Worm (Caenorhabditis elegans): ENCODE data around the gene D2062.4.
"Not testable (repeated sequence)": the region's sequence is repeated elsewhere in the genome, so short reads cannot be mapped to it uniquely, and the experiment has no call there.

The D2062.4 gene

DNA sequence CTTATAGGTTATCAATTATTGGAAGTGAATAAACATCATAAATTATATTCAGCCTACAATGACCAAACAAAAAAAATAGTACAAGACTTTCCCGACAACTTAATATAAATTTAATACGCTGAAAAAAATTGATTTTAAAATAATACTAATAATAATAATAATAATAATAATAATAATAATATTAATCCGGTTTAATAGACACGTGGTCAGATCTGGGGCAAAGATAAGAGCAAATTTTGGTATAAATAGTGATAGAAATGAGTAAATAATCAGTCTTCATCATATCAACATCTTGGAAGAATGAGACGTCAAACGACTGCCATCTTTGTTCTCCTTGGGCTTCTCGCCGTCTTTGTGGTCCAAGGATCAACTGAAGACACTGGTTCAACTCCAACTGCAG, 6.6 kb upstream of the D2062.4 start, which contains the start of gene msrp-5:
Gene msrp-5, plus strand, starts transcription at position 301 of the 400 bp plus-strand sequence.
- TF ChIP-seq lin-15B (tag; optimal IDR thresholded peaks at IDR 0.05); nhr-102 (tag; optimal IDR thresholded peaks at IDR 0.05); lin-13 (GFP tag; optimal IDR thresholded peaks at IDR 0.05): not testable (repeated sequence)

DNA sequence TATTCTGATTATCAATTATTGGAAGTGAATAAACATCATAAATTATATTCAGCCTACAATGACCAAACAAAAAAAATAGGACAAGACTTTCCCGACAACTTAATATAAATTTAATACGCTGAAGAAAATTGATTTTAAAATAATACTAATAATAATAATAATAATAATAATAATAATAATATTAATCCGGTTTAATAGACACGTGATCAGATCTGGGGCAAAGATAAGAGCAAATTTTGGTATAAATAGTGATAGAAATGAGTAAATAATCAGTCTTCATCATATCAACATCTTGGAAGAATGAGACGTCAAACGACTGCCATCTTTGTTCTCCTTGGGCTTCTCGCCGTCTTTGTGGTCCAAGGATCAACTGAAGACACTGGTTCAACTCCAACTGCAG, 4.1 kb upstream of the D2062.4 start, which contains the start of gene msrp-6:
Gene msrp-6, plus strand, starts transcription at position 301 of the 400 bp plus-strand sequence.
- TF ChIP-seq unc-62 (GFP tag; optimal IDR thresholded peaks at IDR 0.05 in 1 of 2), result peak in 1 of 2 experiments; percentile 28
- not testable (repeated sequence) for TF ChIP-seq unc-62 (tag; optimal IDR thresholded peaks at IDR 0.05)
- TF ChIP-seq aha-1 (tag), result peak; percentile 25

DNA sequence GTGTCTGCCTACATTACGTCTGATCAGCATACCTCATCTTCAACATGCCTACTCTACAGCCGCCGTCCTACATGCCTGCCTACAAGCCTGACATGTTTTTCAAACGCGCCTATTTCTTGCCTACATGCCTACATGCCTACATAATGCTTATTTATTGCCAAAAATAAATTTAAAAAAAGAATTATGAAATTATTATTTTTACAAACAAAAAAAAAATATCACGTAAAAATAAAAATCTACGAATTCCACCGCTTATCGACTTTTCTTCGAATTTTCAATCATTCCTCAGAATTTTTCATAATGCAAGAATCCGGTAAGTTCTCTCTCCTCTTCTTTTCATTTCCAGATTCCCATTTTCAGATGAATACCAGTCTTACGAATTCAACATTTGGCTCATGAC, 722 bp upstream of the D2062.4 start, which contains the start of gene D2062.5:
Gene D2062.5, plus strand, starts transcription at position 301 of the 400 bp plus-strand sequence.
- TF ChIP-seq nhr-102 (tag; optimal IDR thresholded peaks at IDR 0.05), result no peak
- TF ChIP-seq fos-1 (tag; optimal IDR thresholded peaks at IDR 0.05), result no peak
- TF ChIP-seq nhr-77 (tag; optimal IDR thresholded peaks at IDR 0.05), result no peak
- TF ChIP-seq skn-1 (tag; optimal IDR thresholded peaks at IDR 0.05), result no peak
- TF ChIP-seq egl-27 (tag; optimal IDR thresholded peaks at IDR 0.05), result no peak
- no peak for TF ChIP-seq ces-1 (GFP tag; optimal IDR thresholded peaks at IDR 0.05)
- no peak for TF ChIP-seq nhr-25 (tag; optimal IDR thresholded peaks at IDR 0.05; ENCODE audit: borderline replicate concordance, insufficient read depth)

DNA sequence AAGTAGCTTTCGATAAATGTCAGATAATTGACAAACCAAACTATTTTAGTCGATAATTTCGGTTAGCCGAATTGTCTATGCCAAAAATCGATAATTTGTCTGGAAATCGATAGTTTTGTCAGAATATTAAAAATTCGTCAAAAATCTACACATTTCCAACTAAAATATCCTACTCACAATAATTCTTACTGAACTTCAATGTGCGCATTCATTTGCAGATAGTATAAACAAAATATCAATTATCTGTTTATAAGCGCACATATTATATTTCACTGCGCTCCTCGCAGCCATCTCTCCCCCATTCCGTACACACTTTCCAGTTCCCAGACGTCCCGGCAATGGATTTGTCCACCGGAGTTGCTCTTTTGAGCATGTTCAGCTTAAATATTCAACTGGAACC, 1.6 kb downstream of the D2062.4 start, which contains the start of gene lgc-28:
Gene lgc-28, plus strand, starts transcription at position 301 of the 400 bp plus-strand sequence.
- TF ChIP-seq tra-1 (GFP tag; IDR thresholded peaks at IDR 0.05) (no peak), nhr-28 (tag; optimal IDR thresholded peaks at IDR 0.05) (no peak), nhr-77 (tag; optimal IDR thresholded peaks at IDR 0.05) (no peak), dpl-1 (GFP tag; optimal IDR thresholded peaks at IDR 0.05) (no peak), nhr-25 (tag; optimal IDR thresholded peaks at IDR 0.05; ENCODE audit: borderline replicate concordance, insufficient read depth) (no peak), Y75B8A.6 (GFP tag; IDR thresholded peaks at IDR 0.05) (no peak), zag-1 (tag; optimal IDR thresholded peaks at IDR 0.05) (no peak), dve-1 (tag; optimal IDR thresholded peaks at IDR 0.05; ENCODE audit: insufficient read depth) (no peak), ama-1 (optimal IDR thresholded peaks at IDR 0.05) (no peak), spr-3 (GFP tag; optimal IDR thresholded peaks at IDR 0.05) (no peak), ceh-28 (tag; optimal IDR thresholded peaks at IDR 0.05) (no peak), daf-12 (tag; optimal IDR thresholded peaks at IDR 0.05) (no peak), T26A8.4 (GFP tag; IDR thresholded peaks at IDR 0.05) (no peak), ztf-11 (tag; optimal IDR thresholded peaks at IDR 0.05) (no peak), attf-4 (tag; optimal IDR thresholded peaks at IDR 0.05) (no peak)

ce11 chrII:2627154-2627799, 4.1 kb downstream of the D2062.4 start, which contains the start of gene sri-71:
Gene sri-71, plus strand, starts transcription at chrII:2627749.
- TF ChIP-seq egl-43 (GFP tag; IDR thresholded peaks at IDR 0.05), result peak; percentile 65; the same call in 1 of the 2 replicates
- peak; percentile 93 for TF ChIP-seq set-16 (GFP tag; IDR thresholded peaks at IDR 0.05)
- no peak for TF ChIP-seq hmg-1.1 (GFP tag; IDR thresholded peaks at IDR 0.05)
- TF ChIP-seq aha-1 (tag), result peak; percentile 10

DNA sequence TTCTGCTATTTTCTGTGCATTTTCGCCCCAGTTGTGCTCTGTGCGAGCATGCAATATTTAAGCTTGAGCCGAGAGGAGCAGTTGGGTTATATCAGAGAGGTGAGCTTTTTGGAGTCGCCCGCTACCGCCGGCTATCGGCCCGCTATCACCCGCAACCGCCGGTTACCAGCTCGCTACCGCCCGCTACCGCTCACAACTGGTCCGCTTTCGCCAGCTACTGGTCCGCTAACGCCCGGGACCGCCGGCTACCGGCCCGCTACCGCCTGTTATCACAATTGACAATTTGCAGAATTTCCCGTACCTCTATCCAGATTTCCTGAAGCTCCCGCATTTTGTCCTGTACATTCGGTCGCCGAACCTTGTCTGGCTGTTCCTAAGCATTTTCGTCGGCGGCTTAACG, 5.2 kb downstream of the D2062.4 start:
- TF ChIP-seq T20F7.1 (GFP tag; optimal IDR thresholded peaks at IDR 0.05) (no peak), zag-1 (tag; optimal IDR thresholded peaks at IDR 0.05) (no peak), lin-15B (tag; optimal IDR thresholded peaks at IDR 0.05) (no peak), set-16 (GFP tag; IDR thresholded peaks at IDR 0.05) (peak; percentile 91), tag-97 (GFP tag; IDR thresholded peaks at IDR 0.05) (no peak), F26F4.8 (GFP tag; conservative IDR thresholded peaks at IDR 0.05) (0 out of 2 replicates have a peak, but pooled peaks have one; percentile 26), F49E8.2 (tag; optimal IDR thresholded peaks at IDR 0.05; ENCODE audit: borderline replicate concordance) (no peak), Y105C5A.15 (GFP tag; IDR thresholded peaks at IDR 0.05) (no peak), egl-43 (GFP tag; IDR thresholded peaks at IDR 0.05) (peak; percentile 67; the same call in 1 of the 2 replicates), ama-1 (optimal IDR thresholded peaks at IDR 0.05) (no peak), R02D3.7 (tag; optimal IDR thresholded peaks at IDR 0.05) (no peak), zip-11 (GFP tag; IDR thresholded peaks at IDR 0.05) (no peak), skn-1 (tag; optimal IDR thresholded peaks at IDR 0.05) (no peak), F44E2.7 (GFP tag; IDR thresholded peaks at IDR 0.05) (no peak), daf-8 (GFP tag; IDR thresholded peaks at IDR 0.05) (no peak)
